Worm (Caenorhabditis elegans): ENCODE data around the gene srh-71.

- TF ChIP-seq ceh-16 (tag; optimal IDR thresholded peaks at IDR 0.05) (no peak), snpc-4 (tag; optimal IDR thresholded peaks at IDR 0.05) (no peak), ama-1 (optimal IDR thresholded peaks at IDR 0.05) (no peak), nhr-25 (tag; optimal IDR thresholded peaks at IDR 0.05) (no peak)
These were observed 22.8 kb upstream of the srh-71 start, which contains the start of gene srg-24 for ce11 chrII:3100546-3100945.
